Fruit fly (Drosophila melanogaster) whole organism, embryonic: Measurements from ENCODE around the gene ENGase.

Experiments used
- B-H1 ChIP-seq: fragments of 200-800 bp; sonication (Bioruptor generic); IDR thresholded peaks from 3 replicates; pipeline ENCODE4 v1.3.6; 2022; ENCODE audit warnings: missing biosample characterization, missing genetic modification characterization
- CG10274 ChIP-seq: fragments of 200-800 bp; sonication (Bioruptor generic); optimal IDR thresholded peaks from 3 replicates; lab custom pipeline; 2017; ENCODE audit warnings: missing biosample characterization, mild to moderate bottlenecking, missing genetic modification characterization
- CG10321 ChIP-seq: fragments of 200-800 bp; sonication (Bioruptor generic); IDR thresholded peaks from 2 replicates; pipeline ENCODE4 v1.3.6; 2022; ENCODE audit warnings: missing biosample characterization, missing genetic modification characterization
- CG11723 ChIP-seq: fragments of 200-800 bp; sonication (Bioruptor generic); optimal IDR thresholded peaks from 2 replicates; lab custom pipeline; 2017; ENCODE audit warnings: missing biosample characterization, mild to moderate bottlenecking, missing genetic modification characterization
- CG1529 ChIP-seq: fragments of 200-800 bp; sonication (Bioruptor generic); optimal IDR thresholded peaks from 3 replicates; lab custom pipeline; 2018; ENCODE audit warnings: missing biosample characterization, missing genetic modification characterization
- CG16779 ChIP-seq: fragments of 200-800 bp; sonication (Bioruptor generic); IDR thresholded peaks from 2 replicates; pipeline ENCODE4 v1.3.6; 2022; ENCODE audit warnings: missing biosample characterization, missing genetic modification characterization
- CG16863 ChIP-seq: fragments of 200-800 bp; sonication (Bioruptor generic); optimal IDR thresholded peaks from 3 replicates; lab custom pipeline; 2016; ENCODE audit warnings: missing biosample characterization, missing genetic modification characterization
- CG17328 ChIP-seq: fragments of 200-800 bp; sonication (Bioruptor generic); IDR thresholded peaks from 2 replicates; pipeline ENCODE4 v1.3.6; 2022; ENCODE audit warnings: missing biosample characterization, missing genetic modification characterization
- CG18599 ChIP-seq: fragments of 200-800 bp; sonication (Bioruptor generic); optimal IDR thresholded peaks from 3 replicates; lab custom pipeline; 2017; ENCODE audit warnings: missing biosample characterization, missing genetic modification characterization, mild to moderate bottlenecking, moderate library complexity, missing genetic modification reagents
- CG3726 ChIP-seq: fragments of 200-800 bp; sonication (Bioruptor generic); IDR thresholded peaks from 3 replicates; pipeline ENCODE4, ENCODE4 v1.3.6; 2022; ENCODE audit warnings: missing biosample characterization, missing genetic modification characterization
- CG4854 ChIP-seq: fragments of 200-800 bp; sonication (Bioruptor generic); optimal IDR thresholded peaks from 2 replicates; lab custom pipeline; 2016; ENCODE audit warnings: missing biosample characterization, missing genetic modification characterization, inconsistent platforms
- CG6175 ChIP-seq: fragments of 200-800 bp; sonication (Bioruptor generic); IDR thresholded peaks from 3 replicates; pipeline ENCODE4 v1.3.6; 2022; ENCODE audit warnings: missing biosample characterization, missing genetic modification characterization
- CG7786 ChIP-seq: fragments of 200-800 bp; sonication (Bioruptor generic); optimal IDR thresholded peaks from 2 replicates; lab custom pipeline; 2016; ENCODE audit warnings: missing biosample characterization, missing genetic modification characterization
- CG8359 ChIP-seq: fragments of 200-800 bp; sonication (Bioruptor generic); optimal IDR thresholded peaks from 2 replicates; lab custom pipeline; 2017; ENCODE audit warnings: missing biosample characterization, mild to moderate bottlenecking, missing genetic modification characterization, borderline replicate concordance
- Camta ChIP-seq: fragments of 200-800 bp; sonication (Bioruptor generic); optimal IDR thresholded peaks from 2 replicates; lab custom pipeline; 2016; ENCODE audit warnings: missing biosample characterization, missing genetic modification characterization
- CoRest ChIP-seq: fragments of 200-800 bp; sonication (Bioruptor generic); optimal IDR thresholded peaks from 3 replicates; lab custom pipeline; 2018; ENCODE audit warnings: missing biosample characterization, mild to moderate bottlenecking, missing genetic modification characterization, moderate library complexity
- CrebB ChIP-seq: fragments of 200-800 bp; sonication (Bioruptor generic); optimal IDR thresholded peaks from 3 replicates; lab custom pipeline; 2018; ENCODE audit warnings: missing biosample characterization, mild to moderate bottlenecking, missing genetic modification characterization
- Doc2 ChIP-seq: fragments of 200-800 bp; sonication (Bioruptor generic); IDR thresholded peaks from 2 replicates; pipeline ENCODE4 v1.3.6; 2022; ENCODE audit warnings: missing biosample characterization, missing genetic modification characterization
- GATAe ChIP-seq: fragments of 200-800 bp; sonication (Bioruptor generic); conservative IDR thresholded peaks from 2 replicates; pipeline ENCODE4 v1.3.6; 2022; ENCODE audit warnings: missing biosample characterization, missing genetic modification characterization
- Gsc ChIP-seq: fragments of 200-800 bp; sonication (Bioruptor generic); IDR thresholded peaks from 2 replicates; pipeline ENCODE4 v1.3.6; 2022; ENCODE audit warnings: missing biosample characterization, missing genetic modification characterization
- HLH54F ChIP-seq: fragments of 200-800 bp; sonication (Bioruptor generic); optimal IDR thresholded peaks from 3 replicates; lab custom pipeline; 2016; ENCODE audit warnings: missing biosample characterization, missing genetic modification characterization
- Hand ChIP-seq: fragments of 200-800 bp; sonication (Bioruptor generic); optimal IDR thresholded peaks from 2 replicates; lab custom pipeline; 2017; ENCODE audit warnings: mild to moderate bottlenecking, missing biosample characterization, missing genetic modification reagents, missing genetic modification characterization
- Lim3 ChIP-seq: fragments of 200-800 bp; sonication (Bioruptor generic); IDR thresholded peaks from 2 replicates; pipeline ENCODE4 v1.3.6; 2022; ENCODE audit warnings: missing biosample characterization, missing genetic modification characterization
- MTF-1 ChIP-seq: fragments of 200-800 bp; sonication (Bioruptor generic); optimal IDR thresholded peaks from 2 replicates; lab custom pipeline; 2018; ENCODE audit warnings: missing biosample characterization, mild to moderate bottlenecking, missing genetic modification characterization, borderline replicate concordance
- Myb ChIP-seq: fragments of 200-800 bp; sonication (Bioruptor generic); optimal IDR thresholded peaks from 2 replicates; lab custom pipeline; 2016; ENCODE audit warnings: missing biosample characterization, missing genetic modification characterization
- Neu2 ChIP-seq: fragments of 200-800 bp; sonication (Bioruptor generic); optimal IDR thresholded peaks from 3 replicates; lab custom pipeline; 2016; ENCODE audit warnings: missing biosample characterization, missing genetic modification characterization, borderline replicate concordance
- Opbp ChIP-seq: fragments of 200-800 bp; sonication (Bioruptor generic); IDR thresholded peaks from 3 replicates; pipeline ENCODE4 v1.3.6; 2022; ENCODE audit warnings: missing biosample characterization, missing genetic modification characterization; ENCODE audit not compliant: partially characterized antibody
- PHDP ChIP-seq: fragments of 200-800 bp; sonication (Bioruptor generic); optimal IDR thresholded peaks from 3 replicates; lab custom pipeline; 2018; ENCODE audit warnings: missing biosample characterization, mild to moderate bottlenecking, missing genetic modification characterization, moderate library complexity
- Scr ChIP-seq: fragments of 200-800 bp; sonication (Bioruptor generic); IDR thresholded peaks from 2 replicates; pipeline ENCODE4 v1.3.6; 2022; ENCODE audit warnings: missing biosample characterization, missing genetic modification characterization; ENCODE audit not compliant: partially characterized antibody
- TFAM ChIP-seq: fragments of 200-800 bp; sonication (Bioruptor generic); optimal IDR thresholded peaks from 2 replicates; lab custom pipeline; 2017; ENCODE audit warnings: missing biosample characterization, missing genetic modification characterization, inconsistent platforms
- Xbp1 ChIP-seq: fragments of 200-800 bp; sonication (Bioruptor generic); optimal IDR thresholded peaks from 3 replicates; lab custom pipeline; 2016; ENCODE audit warnings: missing biosample characterization, mild to moderate bottlenecking, missing genetic modification characterization
- abd-A ChIP-seq: fragments of 200-800 bp; sonication (Bioruptor generic); optimal IDR thresholded peaks from 3 replicates; lab custom pipeline; 2019; ENCODE audit warnings: missing biosample characterization, mild to moderate bottlenecking, missing genetic modification characterization, moderate library complexity
- corto ChIP-seq: fragments of 200-800 bp; sonication (Bioruptor generic); optimal IDR thresholded peaks from 2 replicates; lab custom pipeline; 2016; ENCODE audit warnings: missing biosample characterization, mild to moderate bottlenecking, missing genetic modification characterization, moderate library complexity
- dmrt99B ChIP-seq: fragments of 200-800 bp; sonication (Bioruptor generic); optimal IDR thresholded peaks from 2 replicates; lab custom pipeline; 2018; ENCODE audit warnings: missing biosample characterization, mild to moderate bottlenecking, missing genetic modification characterization, moderate library complexity
- hkb ChIP-seq, 2 experiments: fragments of 200-800 bp in 1 of 2; fragments of >200 bp in 1 of 2; sonication (Bioruptor generic) in 1 of 2; IDR thresholded peaks in 1 of 2; optimal IDR thresholded peaks in 1 of 2; 2 replicates each; pipeline versions ENCODE4 v1.3.6 to Lab custom; 2017 to 2022; ENCODE audit warnings: missing biosample characterization in 1 of 2, missing genetic modification characterization in 1 of 2
- insv ChIP-seq, 2 experiments: fragments of 200-800 bp; sonication (Bioruptor generic); optimal IDR thresholded peaks; 3 replicates each; lab custom pipeline; 2016 to 2018; ENCODE audit warnings: missing biosample characterization in 2 of 2, missing genetic modification characterization in 2 of 2
- klu ChIP-seq: fragments of 200-800 bp; sonication (Bioruptor generic); IDR thresholded peaks from 2 replicates; pipeline ENCODE4 v1.3.6; 2022; ENCODE audit warnings: missing biosample characterization, missing genetic modification characterization
- lbe ChIP-seq: fragments of 200-800 bp; sonication (Bioruptor generic); optimal IDR thresholded peaks from 2 replicates; lab custom pipeline; 2016; ENCODE audit warnings: missing biosample characterization, mild to moderate bottlenecking, missing genetic modification characterization
- mirr ChIP-seq: fragments of 200-800 bp; sonication (Bioruptor generic); optimal IDR thresholded peaks from 3 replicates; lab custom pipeline; 2018; ENCODE audit warnings: missing biosample characterization, mild to moderate bottlenecking, missing genetic modification characterization
- nerfin-2 ChIP-seq: fragments of 200-800 bp; sonication (Bioruptor generic); IDR thresholded peaks from 2 replicates; pipeline ENCODE4 v1.3.6; 2022; ENCODE audit warnings: missing biosample characterization, missing genetic modification characterization; ENCODE audit not compliant: partially characterized antibody
- nmo ChIP-seq: fragments of 200-800 bp; sonication (Bioruptor generic); optimal IDR thresholded peaks from 2 replicates; lab custom pipeline; 2018; ENCODE audit warnings: missing biosample characterization, mild to moderate bottlenecking, missing genetic modification characterization, moderate library complexity
- pb ChIP-seq: fragments of 200-800 bp; sonication (Bioruptor generic); optimal IDR thresholded peaks from 3 replicates; lab custom pipeline; 2016; ENCODE audit warnings: missing biosample characterization, missing genetic modification characterization
- pfk ChIP-seq: fragments of 200-800 bp; sonication (Bioruptor generic); optimal IDR thresholded peaks from 2 replicates; lab custom pipeline; 2018; ENCODE audit warnings: missing biosample characterization, mild to moderate bottlenecking, missing genetic modification characterization, moderate library complexity
- ssp ChIP-seq: fragments of 200-800 bp; sonication (Bioruptor generic); IDR thresholded peaks from 2 replicates; pipeline ENCODE4 v1.3.6; 2022; ENCODE audit warnings: missing biosample characterization, missing genetic modification characterization
- tap ChIP-seq: fragments of 200-800 bp; optimal IDR thresholded peaks from 3 replicates; lab custom pipeline; 2019; ENCODE audit warnings: missing biosample characterization, mild to moderate bottlenecking, missing genetic modification characterization, moderate library complexity
- tio ChIP-seq: fragments of 200-800 bp; sonication (Bioruptor generic); optimal IDR thresholded peaks from 2 replicates; lab custom pipeline; 2017; ENCODE audit warnings: missing biosample characterization, missing genetic modification characterization, inconsistent platforms
- trem ChIP-seq: fragments of 200-800 bp; optimal IDR thresholded peaks from 3 replicates; lab custom pipeline; 2019; ENCODE audit warnings: missing biosample characterization, mild to moderate bottlenecking, missing genetic modification characterization, moderate library complexity
- tup ChIP-seq: fragments of 200-800 bp; sonication (Bioruptor generic); optimal IDR thresholded peaks from 2 replicates; lab custom pipeline; 2016; ENCODE audit warnings: missing biosample characterization, mild to moderate bottlenecking, missing genetic modification characterization, moderate library complexity
- unc-4 ChIP-seq: fragments of 200-800 bp; sonication (Bioruptor generic); IDR thresholded peaks from 2 replicates; pipeline ENCODE4 v1.3.6; 2022; ENCODE audit warnings: missing biosample characterization, missing genetic modification characterization; ENCODE audit not compliant: partially characterized antibody

The ENGase gene

DNA sequence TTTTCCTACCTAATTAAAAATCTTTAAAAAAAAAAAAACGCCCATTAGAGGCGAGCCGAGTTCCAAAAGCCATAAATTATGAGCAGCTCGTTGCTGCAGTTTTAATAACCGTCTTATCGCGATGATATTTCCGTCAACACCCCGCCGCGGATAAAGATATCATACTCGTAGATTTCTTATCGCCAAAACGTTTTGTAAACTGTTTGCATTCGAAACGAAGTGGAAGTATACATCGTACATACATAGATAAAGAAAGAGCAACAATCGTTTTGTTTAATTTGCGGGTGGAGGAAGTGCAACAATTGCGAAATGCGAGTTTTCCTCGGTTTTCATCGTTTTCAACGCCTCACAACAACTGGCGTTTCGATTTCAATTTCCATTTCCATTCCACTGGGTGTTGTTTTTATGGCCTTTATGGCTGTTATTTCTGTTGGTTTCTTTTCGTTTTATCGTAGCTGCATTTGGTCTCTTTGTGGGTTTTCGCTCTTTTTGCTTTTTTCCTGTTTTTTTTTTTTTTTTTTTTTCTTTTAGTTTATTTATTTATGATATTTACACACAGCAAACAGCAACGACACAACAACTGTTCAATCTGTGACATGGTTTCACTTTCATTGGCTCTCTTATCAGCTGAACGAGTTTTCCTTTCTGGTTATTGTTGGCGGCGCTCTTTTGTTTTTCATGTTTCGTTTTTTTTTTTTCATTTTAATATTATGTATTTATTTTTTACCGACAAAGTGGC, 49.7 kb downstream of the ENGase start (continued):
- no peak for TF ChIP-seq TFAM (GFP tag; lab: Kevin White, UChicago)
- no peak for TF ChIP-seq Scr (GFP tag; lab: Robert Waterston, UW)
- 0 out of 2 replicates have a peak, but pooled peaks have one; percentile 20 for TF ChIP-seq CG17328 (GFP tag; lab: Robert Waterston, UW)
- TF ChIP-seq pb (GFP tag; lab: Kevin White, UChicago): no peak
- no peak for TF ChIP-seq CG7786 (GFP tag; lab: Kevin White, UChicago)
- peak; percentile 8 for TF ChIP-seq PHDP (tag; lab: Kevin White, UChicago)
- no peak for TF ChIP-seq CG8359 (GFP tag; lab: Kevin White, UChicago)
- no peak for TF ChIP-seq CG6175 (GFP tag; lab: Robert Waterston, UW)
- no peak for TF ChIP-seq Lim3 (GFP tag; lab: Robert Waterston, UW)
- TF ChIP-seq MTF-1: peak; percentile 61
- TF ChIP-seq CG4854 (GFP tag; lab: Kevin White, UChicago): no peak
- no peak for TF ChIP-seq abd-A
- no peak for TF ChIP-seq insv (GFP tag; optimal IDR thresholded peaks at IDR 0.05; lab: Kevin White, UChicago)
- TF ChIP-seq CG16779: no peak
- TF ChIP-seq dmrt99B (tag; lab: Kevin White, UChicago): no peak
- TF ChIP-seq GATAe (GFP tag; lab: Robert Waterston, UW): peak; percentile 29; the same call in 1 of the 2 replicates
- no peak for TF ChIP-seq tap (tag; lab: Kevin White, UChicago)
- TF ChIP-seq Opbp (GFP tag; lab: Robert Waterston, UW): no peak
- TF ChIP-seq CG10274: no peak
- TF ChIP-seq mirr (GFP tag; lab: Kevin White, UChicago): no peak
- no peak for TF ChIP-seq unc-4 (GFP tag; lab: Robert Waterston, UW)
- TF ChIP-seq Neu2: no peak
- no peak for TF ChIP-seq CrebB (tag; lab: Kevin White, UChicago)
- TF ChIP-seq ssp: no peak
- TF ChIP-seq klu: no peak
- peak; percentile 46 for TF ChIP-seq tio
- no peak for TF ChIP-seq CG18599 (GFP tag; lab: Kevin White, UChicago)
- TF ChIP-seq Xbp1 (GFP tag; lab: Kevin White, UChicago): no peak
- TF ChIP-seq corto (GFP tag; lab: Kevin White, UChicago): no peak
- no peak for TF ChIP-seq Myb (GFP tag; lab: Kevin White, UChicago)
- TF ChIP-seq B-H1 (GFP tag; lab: Robert Waterston, UW): no peak
- no peak for TF ChIP-seq Doc2 (GFP tag; lab: Robert Waterston, UW)
- peak; percentile 14 for TF ChIP-seq CG1529 (GFP tag; lab: Kevin White, UChicago)
- TF ChIP-seq CG16863 (GFP tag; lab: Kevin White, UChicago): no peak
- peak; percentile 14 for TF ChIP-seq tup (GFP tag; lab: Kevin White, UChicago)
- TF ChIP-seq pfk (GFP tag; lab: Kevin White, UChicago): no peak
- TF ChIP-seq Hand (GFP tag; lab: Kevin White, UChicago): no peak
- no peak for TF ChIP-seq nerfin-2
- TF ChIP-seq lbe (GFP tag; lab: Kevin White, UChicago): no peak
- no peak for TF ChIP-seq CG3726 (GFP tag; lab: Robert Waterston, UW)
- no peak for TF ChIP-seq HLH54F (GFP tag; lab: Kevin White, UChicago)
- TF ChIP-seq trem (tag; lab: Kevin White, UChicago): no peak
- TF ChIP-seq CoRest (tag; lab: Kevin White, UChicago): no peak
- TF ChIP-seq Gsc (GFP tag; lab: Robert Waterston, UW): no peak
- TF ChIP-seq hkb (optimal IDR thresholded peaks at IDR 0.05; lab: Kevin White, UChicago): no peak
- TF ChIP-seq hkb (GFP tag; IDR thresholded peaks at IDR 0.05; lab: Robert Waterston, UW): peak; percentile 24; the same call in 1 of the 2 replicates
- TF ChIP-seq CG10321: no peak
- TF ChIP-seq CG11723 (GFP tag; lab: Kevin White, UChicago): no peak
- no peak for TF ChIP-seq nmo
- TF ChIP-seq Camta (GFP tag; lab: Kevin White, UChicago): peak; percentile 53
